Worm (Caenorhabditis elegans) whole organism, L4/young adult: Measurements from ENCODE around the gene C18E9.7.

Experiments
- W03F9.2 ChIP-seq: fragments of 150-350 bp; optimal IDR thresholded peaks from 2 replicates; lab custom pipeline; 2014; ENCODE audit warnings: missing biosample characterization, missing genetic modification characterization
- dao-5 ChIP-seq: sonication (generic microtip); optimal IDR thresholded peaks from 2 replicates; lab custom pipeline; 2016; ENCODE audit warnings: missing genotype, missing genetic modification characterization, moderate library complexity, missing compliant biosample characterization

DNA sequence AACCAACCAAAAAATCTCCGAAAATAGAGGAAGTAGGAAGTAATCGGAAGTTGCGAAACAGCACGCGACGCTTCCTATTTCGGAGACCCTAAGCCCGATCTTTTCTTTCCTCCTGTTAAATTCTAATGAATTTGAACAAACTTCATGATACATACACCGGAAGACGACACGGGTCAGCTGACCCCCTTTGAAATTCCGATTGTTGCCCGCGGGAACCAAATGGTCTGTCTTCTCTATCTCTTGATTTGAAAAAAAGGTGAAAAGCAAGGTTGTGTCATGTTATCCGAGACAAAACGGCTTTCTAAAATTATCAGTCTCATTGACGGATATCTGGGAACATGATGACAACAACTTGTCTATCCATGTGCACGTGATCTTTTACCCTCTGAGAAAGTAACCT is 23.5 kb downstream of the C18E9.7 start:
- no peak for TF ChIP-seq W03F9.2 (tag; lab: Kevin White, UChicago)
- TF ChIP-seq dao-5 (tag; lab: Kevin White, UChicago) = no peak
